Fruit fly (Drosophila melanogaster): ENCODE results near the gene CG31883.

- TF ChIP-seq CG8478 (optimal IDR thresholded peaks at IDR 0.05) = no peak
- TF ChIP-seq CTCF (optimal IDR thresholded peaks at IDR 0.05) = no peak
Observed at dm6 chr2L:9495870-9496269, 32.4 kb upstream of the CG31883 start.

Data from S2 (cell line).